Fruit fly (Drosophila melanogaster) whole organism, embryonic: ENCODE results near the gene CG32668.

Source experiments
- Antp ChIP-seq: fragments of 200-800 bp; sonication (Bioruptor generic); optimal IDR thresholded peaks from 3 replicates; lab custom pipeline; 2016; ENCODE audit warnings: missing biosample characterization, missing genetic modification characterization
- B-H2 ChIP-seq: fragments of 200-800 bp; sonication (Bioruptor generic); optimal IDR thresholded peaks from 2 replicates; lab custom pipeline; 2018; ENCODE audit warnings: missing biosample characterization, mild to moderate bottlenecking, missing genetic modification characterization
- CG11560 ChIP-seq: fragments of 200-800 bp; sonication (Bioruptor generic); IDR thresholded peaks from 3 replicates; pipeline ENCODE4 v1.3.6; 2022; ENCODE audit warnings: missing biosample characterization, missing genetic modification characterization
- CG12236 ChIP-seq: fragments of 200-800 bp; sonication (Bioruptor generic); optimal IDR thresholded peaks from 2 replicates; lab custom pipeline; 2016; ENCODE audit warnings: missing biosample characterization, missing genetic modification characterization
- CG12744 ChIP-seq: fragments of 200-800 bp; sonication (Bioruptor generic); optimal IDR thresholded peaks from 2 replicates; lab custom pipeline; 2016; ENCODE audit warnings: missing biosample characterization, missing genetic modification characterization
- CG12769 ChIP-seq: fragments of 200-800 bp; sonication (Bioruptor generic); optimal IDR thresholded peaks from 2 replicates; lab custom pipeline; 2019; ENCODE audit warnings: missing biosample characterization, mild to moderate bottlenecking, missing genetic modification characterization, moderate library complexity
- CG13624 ChIP-seq: fragments of 200-800 bp; sonication (Bioruptor generic); optimal IDR thresholded peaks from 2 replicates; lab custom pipeline; 2016; ENCODE audit warnings: missing biosample characterization, missing genetic modification characterization
- CG16863 ChIP-seq: fragments of 200-800 bp; sonication (Bioruptor generic); optimal IDR thresholded peaks from 3 replicates; lab custom pipeline; 2016; ENCODE audit warnings: missing biosample characterization, missing genetic modification characterization
- CG17359 ChIP-seq: fragments of 200-800 bp; sonication (Bioruptor generic); optimal IDR thresholded peaks from 3 replicates; lab custom pipeline; 2018; ENCODE audit warnings: missing biosample characterization, mild to moderate bottlenecking, missing genetic modification characterization, moderate library complexity
- CG17802 ChIP-seq: fragments of 200-800 bp; sonication (Bioruptor generic); optimal IDR thresholded peaks from 2 replicates; lab custom pipeline; 2018; ENCODE audit warnings: missing biosample characterization, mild to moderate bottlenecking, missing genetic modification characterization, moderate library complexity
- CG17912 ChIP-seq: fragments of 200-800 bp; sonication (Bioruptor generic); optimal IDR thresholded peaks from 2 replicates; lab custom pipeline; 2018; ENCODE audit warnings: missing biosample characterization, mild to moderate bottlenecking, missing genetic modification characterization
- CG18262 ChIP-seq: fragments of 200-800 bp; optimal IDR thresholded peaks from 3 replicates; lab custom pipeline; 2019; ENCODE audit warnings: missing biosample characterization, mild to moderate bottlenecking, missing genetic modification characterization, moderate library complexity
- CG2129 ChIP-seq: fragments of 200-800 bp; sonication (Bioruptor generic); IDR thresholded peaks from 2 replicates; pipeline ENCODE4 v1.3.6; 2022; ENCODE audit warnings: missing biosample characterization, missing genetic modification characterization; ENCODE audit not compliant: partially characterized antibody
- CG30431 ChIP-seq: fragments of 200-800 bp; sonication (Bioruptor generic); optimal IDR thresholded peaks from 2 replicates; lab custom pipeline; 2017; ENCODE audit warnings: missing biosample characterization, missing genetic modification characterization
- CG31224 ChIP-seq: fragments of 200-800 bp; sonication (Bioruptor generic); IDR thresholded peaks from 2 replicates; pipeline ENCODE4 v1.3.6; 2022; ENCODE audit warnings: missing biosample characterization, missing genetic modification characterization
- CG31388 ChIP-seq: fragments of 200-800 bp; sonication (Bioruptor generic); optimal IDR thresholded peaks from 2 replicates; lab custom pipeline; 2016; ENCODE audit warnings: missing biosample characterization, missing genetic modification characterization
- CG5180 ChIP-seq: fragments of 200-800 bp; sonication (Bioruptor generic); optimal IDR thresholded peaks from 3 replicates; lab custom pipeline; 2017; ENCODE audit warnings: missing biosample characterization, missing genetic modification characterization, mild to moderate bottlenecking, moderate library complexity, missing genetic modification reagents
- CG7372 ChIP-seq: fragments of 200-800 bp; sonication (Bioruptor generic); IDR thresholded peaks from 2 replicates; pipeline ENCODE4 v1.3.6; 2022; ENCODE audit warnings: missing biosample characterization, missing genetic modification characterization
- CG7556 ChIP-seq: fragments of 200-800 bp; sonication (Bioruptor generic); optimal IDR thresholded peaks from 2 replicates; lab custom pipeline; 2017; ENCODE audit warnings: missing biosample characterization, mild to moderate bottlenecking, missing genetic modification characterization
- CG8290 ChIP-seq, 3 experiments: fragments of 200-800 bp; sonication (Bioruptor generic); optimal IDR thresholded peaks; 2 replicates each; lab custom pipeline; 2016 to 2019; ENCODE audit warnings: missing biosample characterization in 3 of 3, missing genetic modification characterization in 3 of 3, mild to moderate bottlenecking in 2 of 3, moderate library complexity in 1 of 3
- Dfd ChIP-seq, 2 experiments: fragments of >200 bp; optimal IDR thresholded peaks; 2 replicates each; lab custom pipeline; 2017; ENCODE audit warnings: missing biosample characterization in 2 of 2, missing genetic modification characterization in 2 of 2
- Dip3 ChIP-seq: fragments of 200-800 bp; sonication (Bioruptor generic); optimal IDR thresholded peaks from 3 replicates; lab custom pipeline; 2016; ENCODE audit warnings: missing biosample characterization, missing genetic modification characterization
- Doc2 ChIP-seq: fragments of 200-800 bp; sonication (Bioruptor generic); IDR thresholded peaks from 2 replicates; pipeline ENCODE4 v1.3.6; 2022; ENCODE audit warnings: missing biosample characterization, missing genetic modification characterization
- HLH54F ChIP-seq: fragments of 200-800 bp; sonication (Bioruptor generic); optimal IDR thresholded peaks from 3 replicates; lab custom pipeline; 2016; ENCODE audit warnings: missing biosample characterization, missing genetic modification characterization
- Hand ChIP-seq: fragments of 200-800 bp; sonication (Bioruptor generic); optimal IDR thresholded peaks from 2 replicates; lab custom pipeline; 2017; ENCODE audit warnings: mild to moderate bottlenecking, missing biosample characterization, missing genetic modification reagents, missing genetic modification characterization
- HmgD ChIP-seq: fragments of 200-800 bp; sonication (Bioruptor generic); optimal IDR thresholded peaks from 3 replicates; lab custom pipeline; 2016; ENCODE audit warnings: missing biosample characterization, missing genetic modification characterization
- Kr ChIP-seq: fragments of 200-800 bp; sonication (Bioruptor generic); optimal IDR thresholded peaks from 2 replicates; lab custom pipeline; 2017; ENCODE audit warnings: missing biosample characterization, mild to moderate bottlenecking, missing genetic modification characterization
- MBD-R2 ChIP-seq: fragments of 200-800 bp; sonication (Bioruptor generic); IDR thresholded peaks from 2 replicates; pipeline ENCODE4 v1.3.6; 2022; ENCODE audit warnings: missing biosample characterization, missing genetic modification characterization
- NFAT ChIP-seq: fragments of 200-800 bp; sonication (Bioruptor generic); IDR thresholded peaks from 2 replicates; pipeline ENCODE4 v1.3.6; 2022; ENCODE audit warnings: missing biosample characterization, missing genetic modification characterization
- Neu2 ChIP-seq: fragments of 200-800 bp; sonication (Bioruptor generic); optimal IDR thresholded peaks from 3 replicates; lab custom pipeline; 2016; ENCODE audit warnings: missing biosample characterization, missing genetic modification characterization, borderline replicate concordance
- Six4 ChIP-seq: fragments of 200-800 bp; sonication (Bioruptor generic); optimal IDR thresholded peaks from 2 replicates; lab custom pipeline; 2016; ENCODE audit warnings: missing biosample characterization, missing genetic modification characterization
- Sry-δ ChIP-seq: fragments of 200-800 bp; sonication (Bioruptor generic); optimal IDR thresholded peaks from 2 replicates; lab custom pipeline; 2016; ENCODE audit warnings: missing biosample characterization, missing genetic modification characterization
- Ssrp ChIP-seq: fragments of 200-800 bp; sonication (Bioruptor generic); optimal IDR thresholded peaks from 2 replicates; lab custom pipeline; 2018; ENCODE audit warnings: missing biosample characterization, mild to moderate bottlenecking, missing genetic modification characterization, moderate library complexity
- Taf1 ChIP-seq: fragments of 200-800 bp; sonication (Bioruptor generic); IDR thresholded peaks from 2 replicates; pipeline ENCODE4 v1.3.6; 2022; ENCODE audit warnings: missing biosample characterization, missing genetic modification characterization
- Usf ChIP-seq: fragments of 200-800 bp; sonication (Bioruptor generic); optimal IDR thresholded peaks from 2 replicates; lab custom pipeline; 2017; ENCODE audit warnings: missing genotype, missing biosample characterization, missing genetic modification characterization
- bbx ChIP-seq: fragments of 200-800 bp; sonication (Bioruptor generic); IDR thresholded peaks from 2 replicates; pipeline ENCODE4 v1.3.6; 2022; ENCODE audit warnings: missing biosample characterization, missing genetic modification characterization; ENCODE audit not compliant: partially characterized antibody
- bowl ChIP-seq: fragments of 200-800 bp; sonication (Bioruptor generic); IDR thresholded peaks from 2 replicates; pipeline ENCODE4 v1.3.6; 2022; ENCODE audit warnings: missing biosample characterization, missing genetic modification characterization
- cato ChIP-seq: fragments of 200-800 bp; sonication (Bioruptor generic); optimal IDR thresholded peaks from 2 replicates; lab custom pipeline; 2016; ENCODE audit warnings: missing biosample characterization, missing genetic modification characterization, borderline replicate concordance
- chinmo ChIP-seq: fragments of 200-800 bp; sonication (Bioruptor generic); IDR thresholded peaks from 4 replicates; pipeline ENCODE4 v1.3.6; 2022; ENCODE audit warnings: missing biosample characterization, missing genetic modification characterization; ENCODE audit not compliant: partially characterized antibody
- dm ChIP-seq: fragments of 200-800 bp; sonication (Bioruptor generic); optimal IDR thresholded peaks from 3 replicates; lab custom pipeline; 2016; ENCODE audit warnings: missing biosample characterization, missing genetic modification characterization
- eve ChIP-seq, 2 experiments: fragments of >200 bp; optimal IDR thresholded peaks; 2 replicates each; lab custom pipeline; 2017; ENCODE audit warnings: missing biosample characterization in 2 of 2, missing genetic modification characterization in 2 of 2
- grn ChIP-seq: fragments of 200-800 bp; sonication (Bioruptor generic); optimal IDR thresholded peaks from 3 replicates; lab custom pipeline; 2017; ENCODE audit warnings: missing biosample characterization, missing genetic modification characterization
- her ChIP-seq: fragments of 200-800 bp; sonication (Bioruptor generic); optimal IDR thresholded peaks from 2 replicates; lab custom pipeline; 2016; ENCODE audit warnings: missing biosample characterization, missing genetic modification characterization
- hth ChIP-seq: fragments of >200 bp; optimal IDR thresholded peaks from 2 replicates; lab custom pipeline; 2017; ENCODE audit warnings: inconsistent platforms
- ind ChIP-seq: fragments of 200-800 bp; sonication (Bioruptor generic); optimal IDR thresholded peaks from 3 replicates; lab custom pipeline; 2016; ENCODE audit warnings: missing biosample characterization, missing genetic modification characterization
- klu ChIP-seq: fragments of 200-800 bp; sonication (Bioruptor generic); IDR thresholded peaks from 2 replicates; pipeline ENCODE4 v1.3.6; 2022; ENCODE audit warnings: missing biosample characterization, missing genetic modification characterization
- mld ChIP-seq: fragments of 200-800 bp; sonication (Bioruptor generic); IDR thresholded peaks from 3 replicates; pipeline ENCODE4 v1.3.6; 2022; ENCODE audit warnings: missing biosample characterization, missing genetic modification characterization; ENCODE audit not compliant: partially characterized antibody
- sob ChIP-seq: fragments of 200-800 bp; sonication (Bioruptor generic); IDR thresholded peaks from 2 replicates; pipeline ENCODE4 v1.3.6; 2022; ENCODE audit warnings: missing biosample characterization, missing genetic modification characterization
- tap ChIP-seq: fragments of 200-800 bp; optimal IDR thresholded peaks from 3 replicates; lab custom pipeline; 2019; ENCODE audit warnings: missing biosample characterization, mild to moderate bottlenecking, missing genetic modification characterization, moderate library complexity
- vvl ChIP-seq: fragments of 200-800 bp; sonication (Bioruptor generic); IDR thresholded peaks from 2 replicates; pipeline ENCODE4 v1.3.6; 2022; ENCODE audit warnings: missing biosample characterization, missing genetic modification characterization

The CG32668 gene

DNA sequence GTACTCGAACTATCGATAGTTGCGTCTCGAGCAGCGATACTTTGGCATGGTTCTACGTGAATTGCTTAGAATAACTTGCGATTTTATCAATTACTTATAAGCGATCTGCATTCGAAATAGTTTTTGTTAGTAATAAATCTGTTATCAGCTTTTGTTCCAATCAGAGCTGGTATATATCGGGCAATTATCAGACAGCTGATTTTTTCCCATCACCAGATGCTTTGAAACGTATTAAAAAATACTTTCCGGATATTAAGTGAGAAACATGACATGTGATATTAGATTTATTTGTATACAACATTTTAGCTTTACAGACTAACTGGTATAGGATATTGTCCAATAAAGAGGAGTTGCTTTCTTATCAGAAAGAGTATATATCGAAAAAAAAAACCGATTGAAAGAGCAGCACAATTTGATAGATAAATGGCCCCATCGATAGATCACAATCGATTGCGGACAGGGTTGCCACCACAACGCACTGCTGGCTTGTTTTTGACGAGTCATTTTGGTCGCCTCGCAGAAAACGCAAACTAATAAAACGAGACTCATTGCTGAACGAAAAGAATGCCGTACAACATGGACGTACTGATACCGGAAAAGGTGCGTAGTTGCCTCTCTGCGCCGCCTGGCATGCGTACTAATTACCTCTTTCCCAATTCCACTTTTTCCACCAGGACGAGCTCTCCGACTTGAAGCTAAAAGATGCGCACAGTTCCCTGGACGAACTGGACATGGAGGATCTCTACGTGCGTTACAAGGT, 34.6 kb downstream of the CG32668 start, which contains the start of gene Rpt3 (continued):
- TF ChIP-seq vvl (no peak), HLH54F (peak; percentile 2), Antp (no peak), Neu2 (GFP tag; lab: Kevin White, UChicago) (no peak), bowl (GFP tag; lab: Robert Waterston, UW) (no peak), Kr (GFP tag; lab: Kevin White, UChicago) (no peak), MBD-R2 (GFP tag; lab: Robert Waterston, UW) (peak; percentile 47), CG7372 (GFP tag; lab: Robert Waterston, UW) (no peak), sob (GFP tag; lab: Robert Waterston, UW) (no peak), CG12744 (GFP tag; lab: Kevin White, UChicago) (no peak), CG17802 (no peak), mld (GFP tag; lab: Robert Waterston, UW) (peak; percentile 9; the same call in 1 of the 3 replicates), CG16863 (peak; percentile 59), B-H2 (GFP tag; lab: Kevin White, UChicago) (no peak), her (GFP tag; lab: Kevin White, UChicago) (no peak), CG31388 (no peak), CG5180 (GFP tag; lab: Kevin White, UChicago) (no peak), NFAT (no peak), CG13624 (GFP tag; lab: Kevin White, UChicago) (no peak), CG11560 (peak; percentile 40; the same call in 1 of the 3 replicates), CG2129 (GFP tag; lab: Robert Waterston, UW) (0 out of 2 replicates have a peak, but pooled peaks have one; percentile 53), HmgD (GFP tag; lab: Kevin White, UChicago) (no peak), CG31224 (no peak), hth (lab: Kevin White, UChicago) (no peak), CG8290 (GFP tag; optimal IDR thresholded peaks at IDR 0.05; lab: Kevin White, UChicago) (peak; percentile 63), CG8290 (tag; optimal IDR thresholded peaks at IDR 0.05; lab: Kevin White, UChicago) (peak in 1 of 2 experiments; percentile 7), CG7556 (GFP tag; lab: Kevin White, UChicago) (no peak), klu (GFP tag; lab: Robert Waterston, UW) (no peak), chinmo (GFP tag; lab: Robert Waterston, UW) (0 out of 4 replicates have a peak, but pooled peaks have one; percentile 33), CG12769 (tag; lab: Kevin White, UChicago) (no peak), bbx (peak; percentile 61), Hand (no peak), dm (GFP tag; lab: Kevin White, UChicago) (no peak), Dip3 (GFP tag; lab: Kevin White, UChicago) (no peak), ind (GFP tag; lab: Kevin White, UChicago) (no peak), CG17912 (GFP tag; lab: Kevin White, UChicago) (no peak), Dfd (GFP tag; optimal IDR thresholded peaks at IDR 0.05; lab: Kevin White, UChicago) (no peak), CG17359 (no peak), Sry-δ (peak; percentile 90), eve (GFP tag; optimal IDR thresholded peaks at IDR 0.05; lab: Kevin White, UChicago) (no peak), Usf (GFP tag; lab: Kevin White, UChicago) (no peak), Taf1 (no peak), CG12236 (GFP tag; lab: Kevin White, UChicago) (no peak), Ssrp (no peak), CG30431 (no peak), CG18262 (tag; lab: Kevin White, UChicago) (no peak), Doc2 (GFP tag; lab: Robert Waterston, UW) (no peak), grn (peak; percentile 32), cato (GFP tag; lab: Kevin White, UChicago) (no peak), Six4 (GFP tag; lab: Kevin White, UChicago) (no peak), tap (no peak)
